Fruit fly (Drosophila melanogaster): Measurements from ENCODE around the gene CG5078.

Gene CG5078

dm6 chr3L:20540182-20540974 lies 34.5 kb downstream of the CG5078 start, which contains the start of gene Rcd2 (continued):
- TF ChIP-seq CG42726 (GFP tag; IDR thresholded peaks at IDR 0.05; ENCODE audit: partially characterized antibody) (peak; percentile 89; the same call in 1 of the 2 replicates), Nf-YB (GFP tag; optimal IDR thresholded peaks at IDR 0.05) (peak; percentile 72), gcm (GFP tag; optimal IDR thresholded peaks at IDR 0.05) (peak; percentile 83), ro (GFP tag; IDR thresholded peaks at IDR 0.05) (no peak), CG3163 (GFP tag; optimal IDR thresholded peaks at IDR 0.05) (peak; percentile 93), ara (GFP tag; IDR thresholded peaks at IDR 0.05) (no peak), gsb-n (tag; optimal IDR thresholded peaks at IDR 0.05) (peak; percentile 56), Deaf1 (tag; optimal IDR thresholded peaks at IDR 0.05) (peak; percentile 72)

dm6 chr3L:20540975-20541951 lies 35.4 kb downstream of the CG5078 start:
- TF ChIP-seq Dp (GFP tag; optimal IDR thresholded peaks at IDR 0.05) (peak; percentile 75), E2f2 (GFP tag; IDR thresholded peaks at IDR 0.05) (peak; percentile 85), Ada2b (GFP tag; IDR thresholded peaks at IDR 0.05) (no peak), CG30431 (GFP tag; optimal IDR thresholded peaks at IDR 0.05) (no peak), sr (GFP tag; IDR thresholded peaks at IDR 0.05) (no peak), CG11504 (tag; optimal IDR thresholded peaks at IDR 0.05) (peak; percentile 14), lov (optimal IDR thresholded peaks at IDR 0.05) (no peak), lov (GFP tag; IDR thresholded peaks at IDR 0.05) (no peak), Ets97D (GFP tag; optimal IDR thresholded peaks at IDR 0.05) (peak; percentile 0), cas (GFP tag; IDR thresholded peaks at IDR 0.05) (no peak), sqz (GFP tag; optimal IDR thresholded peaks at IDR 0.05) (no peak), en (GFP tag; optimal IDR thresholded peaks at IDR 0.05) (no peak), CG9932 (GFP tag; IDR thresholded peaks at IDR 0.05) (no peak), gce (GFP tag; IDR thresholded peaks at IDR 0.05) (no peak), gfzf (GFP tag; optimal IDR thresholded peaks at IDR 0.05) (no peak), CG31365 (tag; optimal IDR thresholded peaks at IDR 0.05) (no peak), CG3847 (GFP tag; IDR thresholded peaks at IDR 0.05) (peak; percentile 36; the same call in 1 of the 2 replicates), zen (tag; optimal IDR thresholded peaks at IDR 0.05) (peak; percentile 14), Fer3 (tag; optimal IDR thresholded peaks at IDR 0.05) (no peak), Sox100B (GFP tag; optimal IDR thresholded peaks at IDR 0.05) (no peak), CG8924 (tag; optimal IDR thresholded peaks at IDR 0.05) (no peak), CG15514 (GFP tag; optimal IDR thresholded peaks at IDR 0.05) (no peak), trem (tag; optimal IDR thresholded peaks at IDR 0.05) (peak; percentile 7), Bdp1 (GFP tag; optimal IDR thresholded peaks at IDR 0.05) (no peak), CG10979 (tag; optimal IDR thresholded peaks at IDR 0.05) (no peak), al (GFP tag; IDR thresholded peaks at IDR 0.05) (no peak), CG2889 (GFP tag; IDR thresholded peaks at IDR 0.05) (no peak), HmgZ (tag; optimal IDR thresholded peaks at IDR 0.05) (no peak), Ets65A (GFP tag) (peak; percentile 79), CG3065 (GFP tag; optimal IDR thresholded peaks at IDR 0.05) (no peak), CG11085 (GFP tag; IDR thresholded peaks at IDR 0.05) (no peak), CG1233 (GFP tag; optimal IDR thresholded peaks at IDR 0.05) (no peak), pzg (GFP tag; optimal IDR thresholded peaks at IDR 0.05) (peak; percentile 23), Lhr (GFP tag; optimal IDR thresholded peaks at IDR 0.05) (peak; percentile 77), jigr1 (GFP tag; IDR thresholded peaks at IDR 0.05) (no peak), CG3163 (GFP tag; optimal IDR thresholded peaks at IDR 0.05) (peak; percentile 28), CG5953 (GFP tag; IDR thresholded peaks at IDR 0.05) (no peak), CG8944 (GFP tag; optimal IDR thresholded peaks at IDR 0.05) (no peak), CG1024 (GFP tag; IDR thresholded peaks at IDR 0.05) (no peak), danr (GFP tag; IDR thresholded peaks at IDR 0.05) (no peak)
